Fruit fly (Drosophila melanogaster) whole organism, embryonic: ENCODE results near the gene gish.
A peak's percentile ranks its signal among the peaks of the same experiment; 100 is the strongest.

Experiments used
- Aef1 ChIP-seq: fragments of 200-800 bp; sonication (Bioruptor generic); IDR thresholded peaks from 3 replicates; pipeline ENCODE4 v1.3.6; 2022; ENCODE audit warnings: missing biosample characterization, missing genetic modification characterization
- Atf6 ChIP-seq: fragments of 200-800 bp; sonication (Bioruptor generic); IDR thresholded peaks from 2 replicates; pipeline ENCODE4 v1.3.6; 2022; ENCODE audit warnings: missing biosample characterization, missing genetic modification characterization
- Bgb ChIP-seq: fragments of 200-800 bp; sonication (Bioruptor generic); IDR thresholded peaks from 2 replicates; pipeline ENCODE4 v1.3.6; 2022; ENCODE audit warnings: missing biosample characterization, missing genetic modification characterization; ENCODE audit not compliant: partially characterized antibody
- Blimp-1 ChIP-seq: fragments of 200-800 bp; sonication (Bioruptor generic); optimal IDR thresholded peaks from 3 replicates; lab custom pipeline; 2018; ENCODE audit warnings: missing biosample characterization, missing genetic modification characterization, mild to moderate bottlenecking, moderate library complexity, missing genetic modification reagents
- CG10209 ChIP-seq: fragments of 200-800 bp; sonication (Bioruptor generic); optimal IDR thresholded peaks from 3 replicates; lab custom pipeline; 2017; ENCODE audit warnings: missing biosample characterization, mild to moderate bottlenecking, missing genetic modification characterization, missing genetic modification reagents
- CG10565 ChIP-seq: fragments of 200-800 bp; sonication (Bioruptor generic); optimal IDR thresholded peaks from 3 replicates; lab custom pipeline; 2016; ENCODE audit warnings: missing biosample characterization, mild to moderate bottlenecking, missing genetic modification characterization
- CG11696 ChIP-seq: fragments of 200-800 bp; sonication (Bioruptor generic); IDR thresholded peaks from 2 replicates; pipeline ENCODE4 v1.3.6; 2022; ENCODE audit warnings: missing biosample characterization, missing genetic modification characterization
- CG14014 ChIP-seq: fragments of 200-800 bp; sonication (Bioruptor generic); IDR thresholded peaks from 2 replicates; pipeline ENCODE4 v1.3.6; 2022; ENCODE audit warnings: missing biosample characterization, missing genetic modification characterization
- CG14441 ChIP-seq: fragments of 200-800 bp; sonication (Bioruptor generic); IDR thresholded peaks from 2 replicates; pipeline ENCODE4 v1.3.6; 2022; ENCODE audit warnings: missing biosample characterization, missing genetic modification characterization
- CG14860 ChIP-seq: fragments of 200-800 bp; sonication (Bioruptor generic); IDR thresholded peaks from 3 replicates; pipeline ENCODE4 v1.3.6; 2022; ENCODE audit warnings: missing biosample characterization, missing genetic modification characterization; ENCODE audit not compliant: partially characterized antibody
- CG15696 ChIP-seq: fragments of 200-800 bp; sonication (Bioruptor generic); optimal IDR thresholded peaks from 2 replicates; lab custom pipeline; 2019; ENCODE audit warnings: missing biosample characterization, mild to moderate bottlenecking, missing genetic modification characterization, moderate library complexity
- CG1647 ChIP-seq: fragments of 200-800 bp; sonication (Bioruptor generic); optimal IDR thresholded peaks from 3 replicates; lab custom pipeline; 2016; ENCODE audit warnings: missing biosample characterization, missing genetic modification characterization
- CG17829 ChIP-seq: fragments of 200-800 bp; optimal IDR thresholded peaks from 2 replicates; lab custom pipeline; 2019; ENCODE audit warnings: missing biosample characterization, mild to moderate bottlenecking, missing genetic modification characterization, moderate library complexity
- CG1792 ChIP-seq: fragments of 200-800 bp; sonication (Bioruptor generic); optimal IDR thresholded peaks from 2 replicates; lab custom pipeline; 2016; ENCODE audit warnings: missing biosample characterization, missing genetic modification characterization
- CG2875 ChIP-seq: fragments of 200-800 bp; sonication (Bioruptor generic); optimal IDR thresholded peaks from 2 replicates; lab custom pipeline; 2017; ENCODE audit warnings: missing biosample characterization, mild to moderate bottlenecking, missing genetic modification characterization, missing genetic modification reagents
- CG3726 ChIP-seq: fragments of 200-800 bp; sonication (Bioruptor generic); IDR thresholded peaks from 3 replicates; pipeline ENCODE4, ENCODE4 v1.3.6; 2022; ENCODE audit warnings: missing biosample characterization, missing genetic modification characterization
- CG3995 ChIP-seq: fragments of 200-800 bp; sonication (Bioruptor generic); optimal IDR thresholded peaks from 3 replicates; lab custom pipeline; 2016; ENCODE audit warnings: missing biosample characterization, missing genetic modification characterization
- CG4328 ChIP-seq: fragments of 200-800 bp; sonication (Bioruptor generic); optimal IDR thresholded peaks from 3 replicates; lab custom pipeline; 2017; ENCODE audit warnings: missing biosample characterization, missing genetic modification reagents, missing genetic modification characterization
- CG5180 ChIP-seq: fragments of 200-800 bp; sonication (Bioruptor generic); optimal IDR thresholded peaks from 3 replicates; lab custom pipeline; 2017; ENCODE audit warnings: missing biosample characterization, missing genetic modification characterization, mild to moderate bottlenecking, moderate library complexity, missing genetic modification reagents
- CG6175 ChIP-seq: fragments of 200-800 bp; sonication (Bioruptor generic); IDR thresholded peaks from 3 replicates; pipeline ENCODE4 v1.3.6; 2022; ENCODE audit warnings: missing biosample characterization, missing genetic modification characterization
- CG7271 ChIP-seq: fragments of 200-800 bp; sonication (Bioruptor generic); optimal IDR thresholded peaks from 2 replicates; lab custom pipeline; 2018; ENCODE audit warnings: missing biosample characterization, mild to moderate bottlenecking, missing genetic modification characterization, moderate library complexity
- CG7839 ChIP-seq: fragments of 200-800 bp; sonication (Bioruptor generic); optimal IDR thresholded peaks from 3 replicates; lab custom pipeline; 2018; ENCODE audit warnings: missing biosample characterization, mild to moderate bottlenecking, missing genetic modification characterization, moderate library complexity
- CoRest ChIP-seq: fragments of 200-800 bp; sonication (Bioruptor generic); optimal IDR thresholded peaks from 3 replicates; lab custom pipeline; 2018; ENCODE audit warnings: missing biosample characterization, mild to moderate bottlenecking, missing genetic modification characterization, moderate library complexity
- Dip2 ChIP-seq: fragments of 200-800 bp; sonication (Bioruptor generic); IDR thresholded peaks from 2 replicates; pipeline ENCODE4 v1.3.6; 2022; ENCODE audit warnings: missing biosample characterization, missing genetic modification characterization
- H2.0 ChIP-seq: fragments of 200-800 bp; sonication (Bioruptor generic); IDR thresholded peaks from 2 replicates; pipeline ENCODE4 v1.3.6; 2022; ENCODE audit warnings: missing biosample characterization, missing genetic modification characterization
- Hmx ChIP-seq: fragments of 200-800 bp; sonication (Bioruptor generic); optimal IDR thresholded peaks from 2 replicates; lab custom pipeline; 2016; ENCODE audit warnings: missing biosample characterization, missing genetic modification characterization
- Jarid2 ChIP-seq: fragments of 200-800 bp; sonication (Bioruptor generic); optimal IDR thresholded peaks from 3 replicates; lab custom pipeline; 2017; ENCODE audit warnings: mild to moderate bottlenecking, missing biosample characterization, missing genetic modification reagents, missing genetic modification characterization
- Kr ChIP-seq: fragments of 200-800 bp; sonication (Bioruptor generic); optimal IDR thresholded peaks from 2 replicates; lab custom pipeline; 2017; ENCODE audit warnings: missing biosample characterization, mild to moderate bottlenecking, missing genetic modification characterization
- Lim3 ChIP-seq: fragments of 200-800 bp; sonication (Bioruptor generic); IDR thresholded peaks from 2 replicates; pipeline ENCODE4 v1.3.6; 2022; ENCODE audit warnings: missing biosample characterization, missing genetic modification characterization
- NK7.1 ChIP-seq: fragments of 200-800 bp; sonication (Bioruptor generic); optimal IDR thresholded peaks from 3 replicates; lab custom pipeline; 2016; ENCODE audit warnings: missing biosample characterization, missing genetic modification characterization
- Oaz ChIP-seq: fragments of 200-800 bp; sonication (Bioruptor generic); IDR thresholded peaks from 2 replicates; pipeline ENCODE4 v1.3.6; 2022; ENCODE audit warnings: missing biosample characterization, missing genetic modification characterization
- Six4 ChIP-seq: fragments of 200-800 bp; sonication (Bioruptor generic); optimal IDR thresholded peaks from 2 replicates; lab custom pipeline; 2016; ENCODE audit warnings: missing biosample characterization, missing genetic modification characterization
- Sry-β ChIP-seq: fragments of 200-800 bp; sonication (Bioruptor generic); optimal IDR thresholded peaks from 2 replicates; lab custom pipeline; 2018; ENCODE audit warnings: missing biosample characterization, mild to moderate bottlenecking, missing genetic modification characterization, moderate library complexity
- Ssrp ChIP-seq: fragments of 200-800 bp; sonication (Bioruptor generic); optimal IDR thresholded peaks from 2 replicates; lab custom pipeline; 2018; ENCODE audit warnings: missing biosample characterization, mild to moderate bottlenecking, missing genetic modification characterization, moderate library complexity
- az2 ChIP-seq: fragments of 200-800 bp; sonication (Bioruptor generic); optimal IDR thresholded peaks from 3 replicates; lab custom pipeline; 2016; ENCODE audit warnings: missing biosample characterization, missing genetic modification characterization
- chif ChIP-seq, 2 experiments: fragments of 200-800 bp; sonication (Bioruptor generic); optimal IDR thresholded peaks; 3 replicates each; lab custom pipeline; 2016; ENCODE audit warnings: missing biosample characterization in 2 of 2, missing genetic modification characterization in 2 of 2
- dysf ChIP-seq: fragments of 200-800 bp; sonication (Bioruptor generic); IDR thresholded peaks from 3 replicates; pipeline ENCODE4 v1.3.6; 2022; ENCODE audit warnings: missing biosample characterization, missing genetic modification characterization
- eve ChIP-seq, 2 experiments: fragments of >200 bp; optimal IDR thresholded peaks; 2 replicates each; lab custom pipeline; 2017; ENCODE audit warnings: missing biosample characterization in 2 of 2, missing genetic modification characterization in 2 of 2
- ewg ChIP-seq: fragments of 200-800 bp; sonication (Bioruptor generic); optimal IDR thresholded peaks from 3 replicates; lab custom pipeline; 2017; ENCODE audit warnings: mild to moderate bottlenecking, missing biosample characterization, missing genetic modification reagents, missing genetic modification characterization
- fru ChIP-seq: fragments of >200 bp; optimal IDR thresholded peaks from 2 replicates; lab custom pipeline; 2017
- gce ChIP-seq: fragments of 200-800 bp; sonication (Bioruptor generic); IDR thresholded peaks from 3 replicates; pipeline ENCODE4 v1.3.6; 2022; ENCODE audit warnings: missing biosample characterization, missing genetic modification characterization
- grau ChIP-seq: fragments of 200-800 bp; optimal IDR thresholded peaks from 3 replicates; lab custom pipeline; 2019; ENCODE audit warnings: missing biosample characterization, mild to moderate bottlenecking, missing genetic modification characterization, moderate library complexity
- grn ChIP-seq: fragments of 200-800 bp; sonication (Bioruptor generic); optimal IDR thresholded peaks from 3 replicates; lab custom pipeline; 2017; ENCODE audit warnings: missing biosample characterization, missing genetic modification characterization
- lab ChIP-seq: fragments of 200-800 bp; sonication (Bioruptor generic); optimal IDR thresholded peaks from 3 replicates; lab custom pipeline; 2017; ENCODE audit warnings: missing biosample characterization, missing genetic modification characterization, mild to moderate bottlenecking, moderate library complexity, missing genetic modification reagents
- odd ChIP-seq: fragments of 200-800 bp; sonication (Bioruptor generic); optimal IDR thresholded peaks from 2 replicates; lab custom pipeline; 2017; ENCODE audit warnings: missing biosample characterization, mild to moderate bottlenecking, missing genetic modification characterization
- prd ChIP-seq, 3 experiments: fragments of >200 bp in 2 of 3; fragments of 200-800 bp in 1 of 3; sonication (Bioruptor generic) in 1 of 3; optimal IDR thresholded peaks in 2 of 3; IDR thresholded peaks in 1 of 3; 2 replicates in 2 of 3; 3 replicates in 1 of 3; pipeline versions ENCODE4 v1.3.6 to Lab custom; 2017 to 2022; ENCODE audit warnings: missing biosample characterization in 1 of 3, missing genetic modification characterization in 1 of 3
- tgo ChIP-seq: fragments of 200-800 bp; sonication (Bioruptor generic); IDR thresholded peaks from 3 replicates; pipeline ENCODE4 v1.3.6; 2022; ENCODE audit warnings: missing biosample characterization, missing genetic modification characterization
- trem ChIP-seq: fragments of 200-800 bp; optimal IDR thresholded peaks from 3 replicates; lab custom pipeline; 2019; ENCODE audit warnings: missing biosample characterization, mild to moderate bottlenecking, missing genetic modification characterization, moderate library complexity
- ttk ChIP-seq: fragments of 200-800 bp; sonication (Bioruptor generic); IDR thresholded peaks from 2 replicates; pipeline ENCODE4 v2.1.2; 2022; ENCODE audit warnings: missing biosample characterization, missing genetic modification characterization
- vnd ChIP-seq: fragments of 200-800 bp; sonication (Bioruptor generic); IDR thresholded peaks from 3 replicates; pipeline ENCODE4 v1.3.6; 2022; ENCODE audit warnings: missing biosample characterization, missing genetic modification characterization; ENCODE audit not compliant: partially characterized antibody
- z ChIP-seq: fragments of 200-800 bp; sonication (Bioruptor generic); IDR thresholded peaks from 3 replicates; pipeline ENCODE4 v1.3.6; 2022; ENCODE audit warnings: missing biosample characterization, missing genetic modification characterization

The gish gene

DNA sequence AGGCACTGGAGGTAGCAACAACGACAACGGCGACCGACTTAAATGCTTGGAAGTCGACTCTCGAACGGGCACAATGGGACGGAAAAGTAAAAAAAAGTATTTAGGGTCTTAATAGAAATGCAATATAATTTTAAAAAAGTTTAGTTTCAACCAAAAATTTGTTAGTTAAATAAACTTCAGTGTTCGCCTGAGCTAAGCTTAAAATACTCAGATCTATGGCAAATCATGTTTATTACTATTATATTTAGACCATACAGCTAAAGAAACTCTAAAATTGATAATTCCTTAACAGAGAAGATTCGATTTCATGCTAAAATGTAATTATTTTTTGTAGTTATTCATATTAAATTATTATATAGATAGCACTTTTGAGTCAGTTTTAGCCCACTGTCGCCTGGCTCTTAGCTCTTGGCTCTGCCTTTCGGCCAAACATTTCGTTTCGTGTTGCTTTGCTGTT is 18.8 kb upstream of the gish start (continued):
- TF ChIP-seq vnd (GFP tag; lab: Robert Waterston, UW), result no peak
- no peak for TF ChIP-seq tgo
- no peak for TF ChIP-seq CG14441 (GFP tag; lab: Robert Waterston, UW)
- peak; percentile 82 for TF ChIP-seq CG10209
- TF ChIP-seq NK7.1 (GFP tag; lab: Kevin White, UChicago), result no peak
- no peak for TF ChIP-seq ttk (GFP tag; lab: Robert Waterston, UW)
- TF ChIP-seq CG6175 (GFP tag; lab: Robert Waterston, UW), result no peak
- no peak for TF ChIP-seq Aef1 (GFP tag; lab: Robert Waterston, UW)
- no peak for TF ChIP-seq dysf (GFP tag; lab: Robert Waterston, UW)
- no peak for TF ChIP-seq CG14860
- peak; percentile 87 for TF ChIP-seq lab
- no peak for TF ChIP-seq CG14014 (GFP tag; lab: Robert Waterston, UW)
- TF ChIP-seq odd (GFP tag; lab: Kevin White, UChicago), result peak; percentile 87
- peak; percentile 62 for TF ChIP-seq ewg
- no peak for TF ChIP-seq H2.0 (GFP tag; lab: Robert Waterston, UW)
- no peak for TF ChIP-seq CG10565 (GFP tag; lab: Kevin White, UChicago)
- no peak for TF ChIP-seq Bgb (GFP tag; lab: Robert Waterston, UW)
- no peak for TF ChIP-seq Oaz (GFP tag; lab: Robert Waterston, UW)
- TF ChIP-seq CG1792, result no peak
- no peak for TF ChIP-seq grn
- TF ChIP-seq CG5180 (GFP tag; lab: Kevin White, UChicago), result no peak
- TF ChIP-seq CG11696, result no peak
- no peak for TF ChIP-seq gce (GFP tag; lab: Robert Waterston, UW)
- peak; percentile 82 for TF ChIP-seq Ssrp (tag; lab: Kevin White, UChicago)
- peak; percentile 79 for TF ChIP-seq CG17829 (tag; lab: Kevin White, UChicago)
- no peak for TF ChIP-seq CG3726 (GFP tag; lab: Robert Waterston, UW)
- no peak for TF ChIP-seq Dip2 (GFP tag; lab: Robert Waterston, UW)
- TF ChIP-seq Lim3 (GFP tag; lab: Robert Waterston, UW), result no peak
- peak; percentile 90 for TF ChIP-seq CoRest (tag; lab: Kevin White, UChicago)
- no peak for TF ChIP-seq Atf6 (GFP tag; lab: Robert Waterston, UW)
- TF ChIP-seq CG3995 (GFP tag; lab: Kevin White, UChicago), result no peak
- peak; percentile 67 for TF ChIP-seq Jarid2 (GFP tag; lab: Kevin White, UChicago)
- peak; percentile 18 for TF ChIP-seq Sry-β (GFP tag; lab: Kevin White, UChicago)
- peak; percentile 88 for TF ChIP-seq CG7839 (tag; lab: Kevin White, UChicago)
- TF ChIP-seq CG7271 (tag; lab: Kevin White, UChicago), result no peak
- TF ChIP-seq trem, result peak; percentile 33
- TF ChIP-seq eve (GFP tag; optimal IDR thresholded peaks at IDR 0.05; lab: Kevin White, UChicago), result no peak
- peak; percentile 67 for TF ChIP-seq az2 (GFP tag; lab: Kevin White, UChicago)
- no peak for TF ChIP-seq prd (optimal IDR thresholded peaks at IDR 0.05; lab: Kevin White, UChicago)
- no peak for TF ChIP-seq prd (GFP tag; IDR thresholded peaks at IDR 0.05; lab: Robert Waterston, UW)
- TF ChIP-seq fru (lab: Kevin White, UChicago), result no peak
- TF ChIP-seq Hmx (GFP tag; lab: Kevin White, UChicago), result no peak
- TF ChIP-seq CG4328 (GFP tag; lab: Kevin White, UChicago), result peak; percentile 82
- no peak for TF ChIP-seq CG1647 (GFP tag; lab: Kevin White, UChicago)
- no peak for TF ChIP-seq z (GFP tag; lab: Robert Waterston, UW)
- TF ChIP-seq grau (tag; lab: Kevin White, UChicago), result peak; percentile 87
- TF ChIP-seq Blimp-1 (GFP tag; lab: Kevin White, UChicago), result peak; percentile 71
- TF ChIP-seq Six4, result peak; percentile 55
- TF ChIP-seq CG15696 (tag; lab: Kevin White, UChicago), result peak; percentile 39
- no peak for TF ChIP-seq chif (GFP tag; optimal IDR thresholded peaks at IDR 0.05; lab: Kevin White, UChicago)
- no peak for TF ChIP-seq Kr (GFP tag; lab: Kevin White, UChicago)
- peak; percentile 59 for TF ChIP-seq CG2875 (GFP tag; lab: Kevin White, UChicago)
